Worm (Caenorhabditis elegans): Measurements from ENCODE around the gene Y97E10AR.2.
A peak's percentile ranks its signal among the peaks of the same experiment; 100 is the strongest.

DNA sequence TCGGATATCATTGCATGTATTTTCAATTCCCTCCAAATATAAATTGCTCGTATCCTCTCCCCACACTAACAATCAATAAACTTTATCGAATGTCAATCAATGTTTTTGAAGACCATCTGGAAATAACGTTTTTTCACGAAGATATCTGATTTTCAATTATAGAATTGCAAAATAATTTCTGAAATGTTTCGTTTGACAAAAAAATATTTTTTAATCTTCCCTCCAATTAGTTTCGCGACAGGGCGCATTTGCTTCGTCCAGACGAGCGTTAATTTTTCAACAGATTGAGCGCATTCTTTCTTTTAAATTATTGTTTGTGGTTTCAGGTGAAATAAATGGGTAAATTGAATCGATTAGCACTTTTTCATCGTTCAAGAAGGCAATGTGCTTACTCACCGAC lies 35.1 kb downstream of the Y97E10AR.2 start, which contains the start of gene vars-1:
- TF ChIP-seq xnd-1 (tag; optimal IDR thresholded peaks at IDR 0.05), result peak; percentile 46
- peak; percentile 42 for TF ChIP-seq dpl-1 (GFP tag; optimal IDR thresholded peaks at IDR 0.05)
- TF ChIP-seq fkh-3 (tag; optimal IDR thresholded peaks at IDR 0.05), result no peak
- TF ChIP-seq repo-1 (tag; optimal IDR thresholded peaks at IDR 0.05), result no peak
- TF ChIP-seq unc-62 (GFP tag; optimal IDR thresholded peaks at IDR 0.05), result no peak
- no peak for TF ChIP-seq snpc-4 (GFP tag; optimal IDR thresholded peaks at IDR 0.05)
- TF ChIP-seq snpc-4 (tag; optimal IDR thresholded peaks at IDR 0.05), result peak in 2 of 4 experiments; percentile 11 to 50
- no peak for TF ChIP-seq ztf-28 (GFP tag; IDR thresholded peaks at IDR 0.05)
- peak in 2 of 3 experiments; percentile 18 to 77 for TF ChIP-seq lin-35 (GFP tag; optimal IDR thresholded peaks at IDR 0.05)
- no peak for TF ChIP-seq akir-1 (GFP tag; optimal IDR thresholded peaks at IDR 0.05)
- no peak for TF ChIP-seq ets-4 (GFP tag; optimal IDR thresholded peaks at IDR 0.05)
- TF ChIP-seq attf-6 (GFP tag; IDR thresholded peaks at IDR 0.05), result peak; percentile 56; the same call in 1 of the 2 replicates
- TF ChIP-seq lin-54 (GFP tag; optimal IDR thresholded peaks at IDR 0.05), result peak; percentile 88
